Fruit fly (Drosophila melanogaster) whole organism, embryonic: ENCODE data around the gene ABCB7.

Source experiments
- Atf6 ChIP-seq: fragments of 200-800 bp; sonication (Bioruptor generic); IDR thresholded peaks from 2 replicates; pipeline ENCODE4 v1.3.6; 2022; ENCODE audit warnings: missing biosample characterization, missing genetic modification characterization
- Bgb ChIP-seq: fragments of 200-800 bp; sonication (Bioruptor generic); IDR thresholded peaks from 2 replicates; pipeline ENCODE4 v1.3.6; 2022; ENCODE audit warnings: missing biosample characterization, missing genetic modification characterization; ENCODE audit not compliant: partially characterized antibody
- CG10209 ChIP-seq: fragments of 200-800 bp; sonication (Bioruptor generic); optimal IDR thresholded peaks from 3 replicates; lab custom pipeline; 2017; ENCODE audit warnings: missing biosample characterization, mild to moderate bottlenecking, missing genetic modification characterization, missing genetic modification reagents
- CG1024 ChIP-seq: fragments of 200-800 bp; sonication (Bioruptor generic); IDR thresholded peaks from 2 replicates; pipeline ENCODE4 v1.3.6; 2022; ENCODE audit warnings: missing biosample characterization, missing genetic modification characterization
- CG11085 ChIP-seq: fragments of 200-800 bp; sonication (Bioruptor generic); IDR thresholded peaks from 2 replicates; pipeline ENCODE4 v1.3.6; 2022; ENCODE audit warnings: missing biosample characterization, missing genetic modification characterization
- CG11398 ChIP-seq: fragments of 200-800 bp; sonication (Bioruptor generic); optimal IDR thresholded peaks from 2 replicates; lab custom pipeline; 2016; ENCODE audit warnings: missing biosample characterization, missing genetic modification characterization
- CG11456 ChIP-seq: fragments of 200-800 bp; sonication (Bioruptor generic); IDR thresholded peaks from 3 replicates; pipeline ENCODE4 v1.3.6; 2022; ENCODE audit warnings: missing biosample characterization, missing genetic modification characterization
- CG12104 ChIP-seq: fragments of 200-800 bp; sonication (Bioruptor generic); optimal IDR thresholded peaks from 3 replicates; lab custom pipeline; 2016; ENCODE audit warnings: missing biosample characterization, missing genetic modification characterization
- CG12155 ChIP-seq: fragments of 200-800 bp; sonication (Bioruptor generic); optimal IDR thresholded peaks from 3 replicates; lab custom pipeline; 2016; ENCODE audit warnings: missing biosample characterization, missing genetic modification characterization
- CG1233 ChIP-seq: fragments of 200-800 bp; sonication (Bioruptor generic); optimal IDR thresholded peaks from 4 replicates; lab custom pipeline; 2018; ENCODE audit warnings: missing biosample characterization, mild to moderate bottlenecking, missing genetic modification characterization
- CG14710 ChIP-seq: fragments of 200-800 bp; sonication (Bioruptor generic); optimal IDR thresholded peaks from 3 replicates; lab custom pipeline; 2019; ENCODE audit warnings: missing biosample characterization, mild to moderate bottlenecking, missing genetic modification characterization, moderate library complexity
- CG15073 ChIP-seq: fragments of 200-800 bp; sonication (Bioruptor generic); optimal IDR thresholded peaks from 2 replicates; lab custom pipeline; 2016; ENCODE audit warnings: missing biosample characterization, missing genetic modification characterization
- CG15479 ChIP-seq: fragments of 200-800 bp; sonication (Bioruptor generic); optimal IDR thresholded peaks from 3 replicates; lab custom pipeline; 2019; ENCODE audit warnings: missing biosample characterization, mild to moderate bottlenecking, missing genetic modification characterization, moderate library complexity
- CG16815 ChIP-seq: fragments of 200-800 bp; sonication (Bioruptor generic); optimal IDR thresholded peaks from 3 replicates; lab custom pipeline; 2017; ENCODE audit warnings: missing biosample characterization, mild to moderate bottlenecking, missing genetic modification characterization
- CG1792 ChIP-seq: fragments of 200-800 bp; sonication (Bioruptor generic); optimal IDR thresholded peaks from 2 replicates; lab custom pipeline; 2016; ENCODE audit warnings: missing biosample characterization, missing genetic modification characterization
- CG31224 ChIP-seq: fragments of 200-800 bp; sonication (Bioruptor generic); IDR thresholded peaks from 2 replicates; pipeline ENCODE4 v1.3.6; 2022; ENCODE audit warnings: missing biosample characterization, missing genetic modification characterization
- CG3726 ChIP-seq: fragments of 200-800 bp; sonication (Bioruptor generic); IDR thresholded peaks from 3 replicates; pipeline ENCODE4, ENCODE4 v1.3.6; 2022; ENCODE audit warnings: missing biosample characterization, missing genetic modification characterization
- CG4424 ChIP-seq: fragments of 200-800 bp; sonication (Bioruptor generic); optimal IDR thresholded peaks from 3 replicates; lab custom pipeline; 2016; ENCODE audit warnings: missing biosample characterization, missing genetic modification characterization
- CG6765 ChIP-seq: fragments of 200-800 bp; sonication (Bioruptor generic); optimal IDR thresholded peaks from 3 replicates; lab custom pipeline; 2017; ENCODE audit warnings: missing biosample characterization, mild to moderate bottlenecking, missing genetic modification characterization
- CG9609 ChIP-seq: fragments of 200-800 bp; sonication (Bioruptor generic); optimal IDR thresholded peaks from 3 replicates; lab custom pipeline; 2016; ENCODE audit warnings: missing biosample characterization, missing genetic modification characterization
- CHES-1-like ChIP-seq: fragments of 200-800 bp; sonication (Bioruptor generic); optimal IDR thresholded peaks from 2 replicates; lab custom pipeline; 2016; ENCODE audit warnings: missing biosample characterization, missing genetic modification characterization
- Dbx ChIP-seq: fragments of 200-800 bp; sonication (Bioruptor generic); IDR thresholded peaks from 3 replicates; pipeline ENCODE4 v1.3.6; 2022; ENCODE audit warnings: missing biosample characterization, missing genetic modification characterization
- Eip74EF ChIP-seq, 2 experiments: fragments of 200-800 bp in 1 of 2; fragments of >200 bp in 1 of 2; sonication (Bioruptor generic) in 1 of 2; optimal IDR thresholded peaks; 2 replicates each; lab custom pipeline; 2017 to 2019; ENCODE audit warnings: missing biosample characterization in 2 of 2, missing genetic modification characterization in 2 of 2, mild to moderate bottlenecking in 1 of 2, moderate library complexity in 1 of 2
- Fer1 ChIP-seq: fragments of 200-800 bp; sonication (Bioruptor generic); optimal IDR thresholded peaks from 2 replicates; lab custom pipeline; 2017; ENCODE audit warnings: missing biosample characterization, mild to moderate bottlenecking, missing genetic modification characterization
- Fer2 ChIP-seq: fragments of 200-800 bp; sonication (Bioruptor generic); optimal IDR thresholded peaks from 2 replicates; lab custom pipeline; 2018; ENCODE audit warnings: missing biosample characterization, mild to moderate bottlenecking, missing genetic modification characterization, moderate library complexity
- Fer3 ChIP-seq: fragments of 200-800 bp; sonication (Bioruptor generic); optimal IDR thresholded peaks from 2 replicates; lab custom pipeline; 2018; ENCODE audit warnings: missing biosample characterization, mild to moderate bottlenecking, missing genetic modification characterization, moderate library complexity
- Hsf ChIP-seq: fragments of 200-800 bp; sonication (Bioruptor generic); optimal IDR thresholded peaks from 3 replicates; lab custom pipeline; 2016; ENCODE audit warnings: missing biosample characterization, missing genetic modification characterization
- Lhr ChIP-seq: fragments of 200-800 bp; sonication (Bioruptor generic); optimal IDR thresholded peaks from 3 replicates; lab custom pipeline; 2017; ENCODE audit warnings: mild to moderate bottlenecking, missing biosample characterization, missing genetic modification reagents, missing genetic modification characterization
- Pdp1 ChIP-seq, 2 experiments: fragments of 200-800 bp; sonication (Bioruptor generic); optimal IDR thresholded peaks; 3 replicates each; lab custom pipeline; 2016; ENCODE audit warnings: missing biosample characterization in 2 of 2, missing genetic modification characterization in 2 of 2, mild to moderate bottlenecking in 1 of 2, moderate library complexity in 1 of 2
- Rfx ChIP-seq: fragments of 200-800 bp; sonication (Bioruptor generic); IDR thresholded peaks from 2 replicates; pipeline ENCODE4 v1.3.6; 2022; ENCODE audit warnings: missing biosample characterization, missing genetic modification characterization
- da ChIP-seq: fragments of 200-800 bp; sonication (Bioruptor generic); optimal IDR thresholded peaks from 2 replicates; lab custom pipeline; 2016; ENCODE audit warnings: missing biosample characterization, missing genetic modification characterization
- dimm ChIP-seq: fragments of 200-800 bp; sonication (Bioruptor generic); IDR thresholded peaks from 2 replicates; pipeline ENCODE4 v1.3.6; 2022; ENCODE audit warnings: missing biosample characterization, missing genetic modification characterization
- fd96Cb ChIP-seq: fragments of 200-800 bp; sonication (Bioruptor generic); optimal IDR thresholded peaks from 2 replicates; lab custom pipeline; 2018; ENCODE audit warnings: missing biosample characterization, mild to moderate bottlenecking, missing genetic modification characterization, moderate library complexity
- gem ChIP-seq: fragments of 200-800 bp; sonication (Bioruptor generic); optimal IDR thresholded peaks from 2 replicates; lab custom pipeline; 2019; ENCODE audit warnings: missing biosample characterization, mild to moderate bottlenecking, missing genetic modification characterization, moderate library complexity
- grau ChIP-seq: fragments of 200-800 bp; optimal IDR thresholded peaks from 3 replicates; lab custom pipeline; 2019; ENCODE audit warnings: missing biosample characterization, mild to moderate bottlenecking, missing genetic modification characterization, moderate library complexity
- gsb ChIP-seq: fragments of 200-800 bp; sonication (Bioruptor generic); IDR thresholded peaks from 2 replicates; pipeline ENCODE4 v1.3.6; 2022; ENCODE audit warnings: missing biosample characterization, missing genetic modification characterization
- knrl ChIP-seq: fragments of 200-800 bp; sonication (Bioruptor generic); IDR thresholded peaks from 3 replicates; pipeline ENCODE4 v1.3.6; 2022; ENCODE audit warnings: missing biosample characterization, missing genetic modification characterization; ENCODE audit not compliant: partially characterized antibody
- lmd ChIP-seq: fragments of 200-800 bp; sonication (Bioruptor generic); IDR thresholded peaks from 2 replicates; pipeline ENCODE4 v1.3.6; 2022; ENCODE audit warnings: missing biosample characterization, missing genetic modification characterization
- lola ChIP-seq, 3 experiments: fragments of >200 bp in 2 of 3; fragments of 200-800 bp in 1 of 3; sonication (Bioruptor generic) in 1 of 3; optimal IDR thresholded peaks; 2 replicates each; lab custom pipeline; 2017 to 2019; ENCODE audit warnings: missing biosample characterization in 3 of 3, missing genetic modification characterization in 3 of 3, mild to moderate bottlenecking in 1 of 3, moderate library complexity in 1 of 3
- nerfin-1 ChIP-seq: fragments of 200-800 bp; sonication (Bioruptor generic); optimal IDR thresholded peaks from 3 replicates; lab custom pipeline; 2019; ENCODE audit warnings: missing biosample characterization, mild to moderate bottlenecking, missing genetic modification characterization, moderate library complexity
- org-1 ChIP-seq: fragments of 200-800 bp; sonication (Bioruptor generic); optimal IDR thresholded peaks from 2 replicates; lab custom pipeline; 2017; ENCODE audit warnings: missing biosample characterization, missing genetic modification characterization
- peb ChIP-seq: fragments of 200-800 bp; sonication (Bioruptor generic); IDR thresholded peaks from 2 replicates; pipeline ENCODE4 v1.3.6; 2022; ENCODE audit warnings: missing biosample characterization, missing genetic modification characterization
- rib ChIP-seq: fragments of 200-800 bp; sonication (Bioruptor generic); IDR thresholded peaks from 2 replicates; pipeline ENCODE4 v1.3.6; 2022; ENCODE audit warnings: missing biosample characterization, missing genetic modification characterization
- sna ChIP-seq: fragments of 200-800 bp; sonication (Bioruptor generic); IDR thresholded peaks from 2 replicates; pipeline ENCODE4 v1.3.6; 2022; ENCODE audit warnings: missing biosample characterization, missing genetic modification characterization; ENCODE audit not compliant: partially characterized antibody
- sug ChIP-seq: fragments of 200-800 bp; optimal IDR thresholded peaks from 2 replicates; lab custom pipeline; 2019; ENCODE audit warnings: missing biosample characterization, mild to moderate bottlenecking, missing genetic modification characterization, moderate library complexity
- unc-4 ChIP-seq: fragments of 200-800 bp; sonication (Bioruptor generic); IDR thresholded peaks from 2 replicates; pipeline ENCODE4 v1.3.6; 2022; ENCODE audit warnings: missing biosample characterization, missing genetic modification characterization; ENCODE audit not compliant: partially characterized antibody
- vfl ChIP-seq: fragments of 200-800 bp; sonication (Bioruptor generic); optimal IDR thresholded peaks from 2 replicates; lab custom pipeline; 2016; ENCODE audit warnings: missing biosample characterization, missing genetic modification characterization
- zen2 ChIP-seq: fragments of 200-800 bp; sonication (Bioruptor generic); IDR thresholded peaks from 3 replicates; pipeline ENCODE4 v1.3.6; 2022; ENCODE audit warnings: missing biosample characterization, missing genetic modification characterization; ENCODE audit not compliant: partially characterized antibody
- zfh1 ChIP-seq: fragments of 200-800 bp; sonication (Bioruptor generic); IDR thresholded peaks from 3 replicates; pipeline ENCODE4 v1.3.6; 2022; ENCODE audit warnings: missing biosample characterization, missing genetic modification characterization

ABCB7 gene

dm6 chr3L:1644920-1645567 lies 26.8 kb downstream of the ABCB7 start, which contains the start of the genes alphaCOP and CG13919 (continued):
- TF ChIP-seq Pdp1 (GFP tag; optimal IDR thresholded peaks at IDR 0.05; lab: Kevin White, UChicago) (peak; percentile 93 to 96), Bgb (no peak), Rfx (GFP tag; lab: Robert Waterston, UW) (peak; percentile 98), CG4424 (GFP tag; lab: Kevin White, UChicago) (peak; percentile 96), CG1233 (GFP tag; lab: Kevin White, UChicago) (peak; percentile 95), CG11398 (GFP tag; lab: Kevin White, UChicago) (peak; percentile 81), Fer1 (GFP tag; lab: Kevin White, UChicago) (peak; percentile 91), unc-4 (GFP tag; lab: Robert Waterston, UW) (no peak), CG1792 (GFP tag; lab: Kevin White, UChicago) (peak; percentile 75), CG1024 (GFP tag; lab: Robert Waterston, UW) (peak; percentile 77), CG15479 (peak; percentile 52), CG3726 (GFP tag; lab: Robert Waterston, UW) (peak; percentile 93), dimm (GFP tag; lab: Robert Waterston, UW) (peak; percentile 95), Lhr (GFP tag; lab: Kevin White, UChicago) (peak; percentile 88), Eip74EF (GFP tag; optimal IDR thresholded peaks at IDR 0.05; lab: Kevin White, UChicago) (peak in 1 of 2 experiments; percentile 96), sug (tag; lab: Kevin White, UChicago) (peak; percentile 94), gsb (GFP tag; lab: Robert Waterston, UW) (peak; percentile 93), CG15073 (peak; percentile 78), zen2 (GFP tag; lab: Robert Waterston, UW) (no peak), fd96Cb (tag; lab: Kevin White, UChicago) (peak; percentile 91), zfh1 (GFP tag; lab: Robert Waterston, UW) (peak; percentile 97), CG11085 (GFP tag; lab: Robert Waterston, UW) (peak; percentile 96), lola (GFP tag; optimal IDR thresholded peaks at IDR 0.05; lab: Kevin White, UChicago) (peak in 1 of 3 experiments; percentile 95), rib (GFP tag; lab: Robert Waterston, UW) (peak; percentile 97), Fer2 (tag; lab: Kevin White, UChicago) (peak; percentile 89), CHES-1-like (GFP tag; lab: Kevin White, UChicago) (peak; percentile 91), Dbx (GFP tag; lab: Robert Waterston, UW) (peak; percentile 93), CG31224 (GFP tag; lab: Robert Waterston, UW) (peak; percentile 94), CG10209 (GFP tag; lab: Kevin White, UChicago) (peak; percentile 96), CG12155 (GFP tag; lab: Kevin White, UChicago) (peak; percentile 96), CG9609 (GFP tag; lab: Kevin White, UChicago) (peak; percentile 88), CG6765 (GFP tag; lab: Kevin White, UChicago) (peak; percentile 89), CG11456 (GFP tag; lab: Robert Waterston, UW) (peak; percentile 95), lmd (GFP tag; lab: Robert Waterston, UW) (peak; percentile 97), CG12104 (peak; percentile 95), CG16815 (peak; percentile 95), Atf6 (GFP tag; lab: Robert Waterston, UW) (peak; percentile 98), CG14710 (tag; lab: Kevin White, UChicago) (peak; percentile 99), Hsf (peak; percentile 97), vfl (GFP tag; lab: Kevin White, UChicago) (peak; percentile 94), nerfin-1 (peak; percentile 93), org-1 (peak; percentile 91), gem (peak; percentile 98), grau (tag; lab: Kevin White, UChicago) (peak; percentile 96), Fer3 (peak; percentile 96), knrl (peak; percentile 43; the same call in 1 of the 3 replicates), sna (GFP tag; lab: Robert Waterston, UW) (no peak), peb (GFP tag; lab: Robert Waterston, UW) (peak; percentile 87), da (GFP tag; lab: Kevin White, UChicago) (peak; percentile 72)
